Worm (Caenorhabditis elegans) whole organism, young adult: ENCODE measurements around the gene C06E4.6.

Experiments
- B0019.2 ChIP-seq: fragments of 200-800 bp; sonication (Bioruptor generic); conservative IDR thresholded peaks from 2 replicates; pipeline ENCODE4 v1.3.6; 2022; ENCODE audit warnings: missing genetic modification reagents, missing genetic modification characterization, missing compliant biosample characterization
- B0035.1 ChIP-seq: sonication (generic microtip); optimal IDR thresholded peaks from 2 replicates; lab custom pipeline; 2016; ENCODE audit warnings: missing genetic modification characterization, mild to moderate bottlenecking, missing compliant biosample characterization, missing genotype, missing genetic modification reagents
- C06A6.2 ChIP-seq: fragments of 200-800 bp; sonication (Bioruptor generic); conservative IDR thresholded peaks from 2 replicates; pipeline ENCODE4 v1.3.6; 2022; ENCODE audit warnings: missing genetic modification characterization, missing compliant biosample characterization
- C17E4.6 ChIP-seq: fragments of 200-800 bp; sonication (Bioruptor generic); IDR thresholded peaks from 2 replicates; pipeline ENCODE4 v1.3.6; 2022; ENCODE audit warnings: missing genetic modification reagents, missing genetic modification characterization, missing compliant biosample characterization
- D2030.7 ChIP-seq: fragments of 200-800 bp; sonication (Bioruptor generic); IDR thresholded peaks from 2 replicates; pipeline ENCODE4 v1.3.6; 2022; ENCODE audit warnings: missing genetic modification reagents, missing genetic modification characterization, missing compliant biosample characterization
- F57C9.4 ChIP-seq: sonication (generic microtip); optimal IDR thresholded peaks from 2 replicates; lab custom pipeline; 2017; ENCODE audit warnings: mild to moderate bottlenecking, missing genetic modification characterization, missing compliant biosample characterization
- Y79H2A.3 ChIP-seq: fragments of 200-800 bp; sonication (Bioruptor generic); conservative IDR thresholded peaks from 2 replicates; pipeline ENCODE4 v1.3.6; 2022; ENCODE audit warnings: missing genetic modification reagents, missing genetic modification characterization, missing compliant biosample characterization
- aptf-3 ChIP-seq: fragments of 200-800 bp; sonication (Bioruptor generic); IDR thresholded peaks from 2 replicates; pipeline ENCODE4 v1.3.6; 2022; ENCODE audit warnings: missing genetic modification characterization, missing compliant biosample characterization
- attf-3 ChIP-seq: fragments of 200-800 bp; sonication (Bioruptor generic); conservative IDR thresholded peaks from 2 replicates; pipeline ENCODE4 v1.3.6; 2022; ENCODE audit warnings: missing genetic modification reagents, missing genetic modification characterization, missing compliant biosample characterization
- attf-6 ChIP-seq: fragments of 200-800 bp; sonication (Bioruptor generic); IDR thresholded peaks from 2 replicates; pipeline ENCODE4 v1.3.6; 2022; ENCODE audit warnings: missing genetic modification reagents, missing genetic modification characterization, missing compliant biosample characterization
- cebp-1 ChIP-seq, 2 experiments: fragments of 200-800 bp in 1 of 2; sonication (Bioruptor generic) in 1 of 2; sonication (generic microtip) in 1 of 2; IDR thresholded peaks in 1 of 2; optimal IDR thresholded peaks in 1 of 2; 2 replicates each; pipeline versions ENCODE4 v1.3.6 to Lab custom; 2017 to 2022; ENCODE audit warnings: missing compliant biosample characterization in 2 of 2, missing genetic modification characterization in 2 of 2, mild to moderate bottlenecking in 1 of 2, missing genetic modification reagents in 1 of 2, moderate library complexity in 1 of 2
- cebp-2 ChIP-seq: fragments of 200-800 bp; sonication (Bioruptor generic); IDR thresholded peaks from 2 replicates; pipeline ENCODE4 v1.3.6; 2022; ENCODE audit warnings: missing genetic modification characterization, missing compliant biosample characterization
- dox-1 ChIP-seq: fragments of 200-800 bp; sonication (Bioruptor generic); IDR thresholded peaks from 2 replicates; pipeline ENCODE4 v1.3.6; 2022; ENCODE audit warnings: missing genetic modification reagents, missing genetic modification characterization, missing compliant biosample characterization
- dpff-1 ChIP-seq: sonication (generic microtip); optimal IDR thresholded peaks from 2 replicates; lab custom pipeline; 2017; ENCODE audit warnings: mild to moderate bottlenecking, missing genetic modification characterization, missing compliant biosample characterization
- efl-1 ChIP-seq: fragments of 150-350 bp; optimal IDR thresholded peaks from 2 replicates; lab custom pipeline; 2014; ENCODE audit warnings: missing biosample characterization, missing genetic modification reagents, missing genetic modification characterization
- egl-18 ChIP-seq: fragments of 200-800 bp; sonication (Bioruptor generic); IDR thresholded peaks from 2 replicates; pipeline ENCODE4 v1.3.6; 2022; ENCODE audit warnings: missing genetic modification reagents, missing genetic modification characterization, missing compliant biosample characterization
- hlh-26 ChIP-seq: fragments of 200-800 bp; sonication (Bioruptor generic); conservative IDR thresholded peaks from 2 replicates; pipeline ENCODE4 v1.3.6; 2022; ENCODE audit warnings: missing genetic modification reagents, missing genetic modification characterization, missing compliant biosample characterization
- hmg-1.2 ChIP-seq: fragments of 200-800 bp; sonication (Bioruptor generic); IDR thresholded peaks from 2 replicates; pipeline ENCODE4 v1.3.6; 2022; ENCODE audit warnings: missing genetic modification reagents, missing genetic modification characterization, missing compliant biosample characterization
- hsf-1 ChIP-seq: fragments of 200-800 bp; sonication (Bioruptor generic); IDR thresholded peaks from 2 replicates; pipeline ENCODE4 v1.3.6; 2022; ENCODE audit warnings: missing genetic modification reagents, missing genetic modification characterization, missing compliant biosample characterization
- let-607 ChIP-seq, 2 experiments: fragments of 200-800 bp in 1 of 2; sonication (Bioruptor generic) in 1 of 2; sonication (generic microtip) in 1 of 2; optimal IDR thresholded peaks; 2 replicates each; lab custom pipeline; 2016 to 2018; ENCODE audit warnings: mild to moderate bottlenecking in 2 of 2, missing compliant biosample characterization in 2 of 2, missing genetic modification characterization in 2 of 2, moderate library complexity in 2 of 2, missing genotype in 1 of 2
- lin-35 ChIP-seq, 3 experiments: fragments of 150-350 bp in 2 of 3; sonication (generic microtip) in 1 of 3; optimal IDR thresholded peaks; 2 replicates each; lab custom pipeline; 2014 to 2018; ENCODE audit warnings: missing biosample characterization in 3 of 3, missing genetic modification characterization in 3 of 3, missing genetic modification reagents in 3 of 3
- lin-40 ChIP-seq: sonication (generic microtip); optimal IDR thresholded peaks from 2 replicates; lab custom pipeline; 2016; ENCODE audit warnings: missing genetic modification characterization, mild to moderate bottlenecking, missing compliant biosample characterization, missing genotype, missing genetic modification reagents
- lsl-1 ChIP-seq: fragments of 200-800 bp; sonication (Bioruptor generic); optimal IDR thresholded peaks from 2 replicates; lab custom pipeline; 2018; ENCODE audit warnings: mild to moderate bottlenecking, missing genetic modification characterization, moderate library complexity, missing compliant biosample characterization
- mel-28 ChIP-seq: sonication (generic microtip); optimal IDR thresholded peaks from 2 replicates; lab custom pipeline; 2016; ENCODE audit warnings: borderline replicate concordance, mild to moderate bottlenecking, missing genetic modification characterization, missing compliant biosample characterization
- mes-4 ChIP-seq: sonication (generic microtip); optimal IDR thresholded peaks from 2 replicates; lab custom pipeline; 2016; ENCODE audit warnings: missing genotype, missing genetic modification characterization, missing compliant biosample characterization
- mxl-1 ChIP-seq: sonication (generic microtip); optimal IDR thresholded peaks from 2 replicates; lab custom pipeline; 2016; ENCODE audit warnings: missing genetic modification characterization, missing compliant biosample characterization
- nfya-2 ChIP-seq: fragments of 200-800 bp; sonication (Bioruptor generic); IDR thresholded peaks from 2 replicates; pipeline ENCODE4 v1.3.6; 2022; ENCODE audit warnings: missing genetic modification reagents, missing genetic modification characterization, missing compliant biosample characterization
- nhr-80 ChIP-seq: sonication (generic microtip); optimal IDR thresholded peaks from 2 replicates; lab custom pipeline; 2016; ENCODE audit warnings: missing genetic modification characterization, missing compliant biosample characterization
- nhr-90 ChIP-seq: sonication (generic microtip); optimal IDR thresholded peaks from 2 replicates; lab custom pipeline; 2016; ENCODE audit warnings: missing genotype, mild to moderate bottlenecking, missing genetic modification characterization, missing compliant biosample characterization
- xnd-1 ChIP-seq: sonication (generic microtip); optimal IDR thresholded peaks from 2 replicates; lab custom pipeline; 2016; ENCODE audit warnings: missing genotype, missing genetic modification reagents, missing genetic modification characterization, missing compliant biosample characterization
- zfh-2 ChIP-seq: fragments of 200-800 bp; sonication (Bioruptor generic); conservative IDR thresholded peaks from 2 replicates; pipeline ENCODE4 v1.3.6; 2022; ENCODE audit warnings: missing genetic modification reagents, missing genetic modification characterization, missing compliant biosample characterization
- ztf-22 ChIP-seq: fragments of 200-800 bp; sonication (Bioruptor generic); optimal IDR thresholded peaks from 2 replicates; lab custom pipeline; 2018; ENCODE audit warnings: mild to moderate bottlenecking, missing genetic modification characterization, moderate library complexity, missing compliant biosample characterization
- ztf-25 ChIP-seq: fragments of 200-800 bp; sonication (Bioruptor generic); IDR thresholded peaks from 2 replicates; pipeline ENCODE4 v1.3.6; 2022; ENCODE audit warnings: missing genetic modification reagents, missing genetic modification characterization, missing compliant biosample characterization

C06E4.6 gene

DNA sequence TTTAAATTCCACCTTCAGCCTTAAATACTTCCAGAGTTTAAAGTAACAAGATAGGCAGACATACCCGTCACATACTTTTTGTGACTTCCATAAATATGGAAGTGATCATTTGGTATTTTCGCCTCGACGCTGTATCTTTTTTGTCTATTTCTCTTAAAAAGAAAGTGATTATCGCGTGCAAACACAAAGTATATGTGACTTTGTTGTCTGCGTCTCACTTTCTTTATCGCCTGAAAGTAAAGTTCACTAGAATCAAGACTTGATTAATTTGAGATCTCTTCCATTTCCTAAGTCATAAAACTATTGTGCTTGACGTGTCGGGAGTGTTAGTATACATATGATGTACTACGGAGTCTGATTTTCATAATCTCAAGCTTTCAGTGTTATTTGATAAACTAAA is at the start of gene C06E4.6:
Gene C06E4.6, minus strand, starts transcription at position 51 of the 400 bp plus-strand sequence.
- TF ChIP-seq attf-6 (GFP tag; lab: Robert Waterston, UW) (no peak), dpff-1 (tag; lab: Kevin White, UChicago) (no peak), hmg-1.2 (peak; percentile 95), nhr-80 (tag; lab: Kevin White, UChicago) (peak; percentile 53)

DNA sequence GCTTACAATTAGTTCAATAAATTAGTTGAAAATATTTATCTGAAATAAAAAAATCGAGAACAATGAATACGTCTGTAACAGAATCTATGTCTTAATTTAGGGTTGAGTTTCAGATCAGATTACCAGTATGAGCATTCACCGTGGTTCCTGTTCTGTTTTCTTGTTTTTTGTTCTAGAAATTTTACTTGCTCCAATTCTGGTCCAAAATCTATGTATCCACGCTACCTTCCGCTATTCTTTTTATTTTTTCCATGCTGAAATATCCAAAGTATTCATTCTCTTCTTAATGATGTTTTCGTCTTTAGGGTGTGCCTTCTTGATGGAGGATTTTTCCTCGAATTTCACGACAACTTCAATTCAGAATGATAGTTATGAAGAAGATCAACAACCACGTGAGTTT is 47.2 kb upstream of the C06E4.6 start, which contains the start of gene npr-27:
Gene npr-27, plus strand, starts transcription at position 301 of the 400 bp plus-strand sequence.
- TF ChIP-seq attf-3 (GFP tag; lab: Robert Waterston, UW) (no peak), aptf-3 (no peak), B0035.1 (no peak), lsl-1 (no peak), hlh-26 (GFP tag; lab: Robert Waterston, UW) (no peak), efl-1 (no peak), Y79H2A.3 (GFP tag; lab: Robert Waterston, UW) (no peak), let-607 (tag; optimal IDR thresholded peaks at IDR 0.05; lab: Kevin White, UChicago) (no peak), C06A6.2 (GFP tag; lab: Robert Waterston, UW) (no peak)
- TF ChIP-seq, all 124 proteins: peak for 0

DNA sequence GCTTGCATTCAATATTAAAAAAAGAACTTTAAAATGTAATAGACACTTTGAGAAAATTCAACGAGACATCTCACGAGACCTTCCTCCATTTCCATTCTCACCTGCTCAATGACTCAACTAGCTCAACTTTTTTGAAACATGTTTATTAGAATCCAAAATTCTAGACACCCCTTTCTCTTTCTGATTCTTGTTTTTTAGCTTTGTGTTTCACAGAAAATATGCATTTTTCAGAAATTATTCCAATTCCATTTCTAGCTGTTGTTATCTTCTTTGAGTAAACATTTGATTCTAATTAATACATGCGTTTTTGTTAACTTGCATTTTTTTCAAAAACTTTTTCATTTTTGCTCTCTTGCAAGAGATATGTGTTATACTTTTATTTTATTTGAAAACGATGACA is 43.4 kb upstream of the C06E4.6 start:
- no peak for TF ChIP-seq mel-28 (tag; lab: Kevin White, UChicago)
- no peak for TF ChIP-seq ztf-25 (GFP tag; lab: Robert Waterston, UW)
- no peak for TF ChIP-seq nfya-2 (GFP tag; lab: Robert Waterston, UW)
- no peak for TF ChIP-seq lin-35 (GFP tag; optimal IDR thresholded peaks at IDR 0.05; lab: Kevin White, UChicago)
- no peak for TF ChIP-seq mxl-1 (tag; lab: Kevin White, UChicago)
- no peak for TF ChIP-seq C17E4.6 (GFP tag; lab: Robert Waterston, UW)

DNA sequence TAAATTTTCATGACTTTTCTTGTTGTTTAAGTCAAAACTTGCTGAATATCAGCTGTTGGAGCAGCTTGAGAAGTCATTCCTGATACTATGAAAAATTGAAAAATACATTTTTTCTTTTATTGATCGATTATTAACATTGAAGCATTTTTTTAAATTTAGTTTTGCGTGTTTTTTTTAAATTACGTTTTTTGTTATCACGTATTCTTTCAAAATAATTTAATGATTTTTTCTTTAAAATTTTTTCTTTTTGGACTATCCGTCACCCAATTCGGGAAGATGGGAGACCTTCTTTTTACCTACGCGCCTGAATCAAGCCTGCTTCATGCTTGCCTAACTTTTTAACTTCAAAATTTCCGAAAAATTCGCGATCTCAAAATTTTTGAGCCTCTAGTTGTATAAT is 36.0 kb upstream of the C06E4.6 start, which contains the start of gene F42C5.5:
Gene F42C5.5, minus strand, starts transcription at position 101 of the 400 bp plus-strand sequence.
- no peak for TF ChIP-seq F57C9.4
- no peak for TF ChIP-seq nfya-2 (GFP tag; lab: Robert Waterston, UW)
- TF ChIP-seq egl-18 (GFP tag; lab: Robert Waterston, UW), result no peak
- TF ChIP-seq B0019.2 (GFP tag; lab: Robert Waterston, UW), result no peak
- TF ChIP-seq D2030.7 (GFP tag; lab: Robert Waterston, UW), result no peak
- TF ChIP-seq ztf-25 (GFP tag; lab: Robert Waterston, UW), result no peak
- TF ChIP-seq cebp-1 (GFP tag; IDR thresholded peaks at IDR 0.05; lab: Robert Waterston, UW), result no peak
- TF ChIP-seq cebp-1 (tag; optimal IDR thresholded peaks at IDR 0.05; lab: Kevin White, UChicago), result no peak
- no peak for TF ChIP-seq cebp-2 (GFP tag; lab: Robert Waterston, UW)
- no peak for TF ChIP-seq aptf-3
- no peak for TF ChIP-seq ztf-22
- TF ChIP-seq zfh-2, result no peak
- no peak for TF ChIP-seq lin-40
- TF ChIP-seq hlh-26 (GFP tag; lab: Robert Waterston, UW), result no peak
- TF ChIP-seq hsf-1 (GFP tag; lab: Robert Waterston, UW), result no peak
- TF ChIP-seq nhr-90 (tag; lab: Kevin White, UChicago), result no peak
- no peak for TF ChIP-seq mes-4 (tag; lab: Kevin White, UChicago)
- no peak for TF ChIP-seq dox-1 (GFP tag; lab: Robert Waterston, UW)
- no peak for TF ChIP-seq xnd-1 (tag; lab: Kevin White, UChicago)
